Fruit fly (Drosophila melanogaster): ENCODE results near the gene pon.

The pon gene

DNA sequence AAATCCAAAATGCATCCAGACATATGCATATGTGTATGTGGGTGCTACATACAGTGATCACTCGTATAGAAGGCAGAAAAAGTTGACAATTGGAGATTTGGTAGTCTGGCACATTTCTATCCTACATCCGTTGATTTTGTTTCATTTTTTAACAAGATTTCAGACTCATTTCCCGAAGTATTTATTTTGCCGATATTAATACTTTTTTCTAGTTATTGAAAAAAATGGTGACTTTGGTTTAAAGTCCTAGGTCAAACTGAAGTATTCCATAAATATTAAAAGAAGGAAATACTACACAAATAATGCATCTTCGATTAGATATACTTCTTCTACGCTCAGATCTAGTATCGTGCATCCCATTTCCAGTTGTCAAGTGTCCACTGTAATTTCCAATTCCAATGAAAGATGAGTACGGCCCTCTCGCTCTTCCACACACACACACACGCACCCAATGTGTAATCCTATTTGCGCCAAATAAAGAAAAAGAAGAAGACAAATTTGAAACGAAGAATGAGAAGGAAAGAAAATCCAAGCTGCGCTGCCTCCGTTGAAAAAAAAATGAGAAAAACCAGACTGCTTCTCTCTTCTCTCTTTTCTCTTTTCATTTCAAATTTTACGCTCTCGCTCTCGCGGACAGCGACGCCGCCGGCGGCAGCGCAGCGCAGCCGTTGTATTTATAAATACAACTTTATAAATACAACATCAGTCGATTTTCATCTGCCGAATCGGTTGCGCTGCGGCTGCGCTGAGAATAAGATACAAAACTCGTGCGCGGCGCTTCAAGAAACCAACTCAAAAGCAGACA, 19.1 kb upstream of the pon start, which contains the start of gene peb:
Gene peb (plus strand): TSS at position 700 of the 805 bp plus-strand sequence.
- TF ChIP-seq CG13204 (GFP tag; optimal IDR thresholded peaks at IDR 0.05) (peak; percentile 32), CG8159 (tag; optimal IDR thresholded peaks at IDR 0.05) (peak; percentile 12), rn (GFP tag; IDR thresholded peaks at IDR 0.05) (no peak), CG4496 (GFP tag; IDR thresholded peaks at IDR 0.05) (peak; percentile 63; the same call in 2 of the 3 replicates), CG15710 (tag; optimal IDR thresholded peaks at IDR 0.05) (no peak), CG12605 (GFP tag; IDR thresholded peaks at IDR 0.05) (peak; percentile 71), CG8301 (tag; optimal IDR thresholded peaks at IDR 0.05) (no peak), CG9948 (tag; optimal IDR thresholded peaks at IDR 0.05) (no peak), CG34367 (tag; optimal IDR thresholded peaks at IDR 0.05) (peak; percentile 4), Pif1B (GFP tag; optimal IDR thresholded peaks at IDR 0.05) (peak; percentile 12), CG32121 (GFP tag; IDR thresholded peaks at IDR 0.05) (no peak), CG10348 (GFP tag; IDR thresholded peaks at IDR 0.05) (no peak), CG17806 (tag; optimal IDR thresholded peaks at IDR 0.05) (no peak), CG14655 (GFP tag; optimal IDR thresholded peaks at IDR 0.05) (peak; percentile 33), D1 (tag; optimal IDR thresholded peaks at IDR 0.05) (no peak), EcR (GFP tag; optimal IDR thresholded peaks at IDR 0.05) (peak; percentile 27), gl (tag; optimal IDR thresholded peaks at IDR 0.05) (peak; percentile 47), Ets98B (GFP tag; IDR thresholded peaks at IDR 0.05) (peak; percentile 60), fd96Ca (GFP tag; IDR thresholded peaks at IDR 0.05) (peak; percentile 34; the same call in 2 of the 3 replicates), Pif1A (GFP tag; optimal IDR thresholded peaks at IDR 0.05) (peak; percentile 7), Snoo (tag; optimal IDR thresholded peaks at IDR 0.05) (peak; percentile 54)

DNA sequence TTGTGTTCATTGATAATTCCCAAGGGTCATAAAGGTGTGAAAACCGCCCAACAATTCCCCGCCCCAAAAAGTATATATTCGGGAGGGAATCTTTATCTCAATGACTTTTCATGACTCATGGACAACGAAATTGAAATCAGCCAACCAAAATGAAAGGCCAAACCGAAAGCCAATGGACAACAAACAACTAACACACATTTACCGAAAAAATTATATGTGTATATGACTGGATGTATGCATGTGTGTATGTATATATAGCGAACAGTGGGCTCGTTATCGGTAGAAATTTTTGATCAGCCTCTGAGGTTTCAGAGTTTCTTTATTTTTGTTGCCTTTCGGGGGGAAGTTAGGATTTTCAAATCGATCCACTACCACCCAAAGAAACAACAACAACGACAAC, 17.2 kb upstream of the pon start:
- TF ChIP-seq CG15710 (tag; optimal IDR thresholded peaks at IDR 0.05) = no peak
- no peak for TF ChIP-seq CG9948 (tag; optimal IDR thresholded peaks at IDR 0.05)
- no peak for TF ChIP-seq EcR (GFP tag; optimal IDR thresholded peaks at IDR 0.05)
- TF ChIP-seq CG8159 (tag; optimal IDR thresholded peaks at IDR 0.05) = no peak
- no peak for TF ChIP-seq CG13204 (GFP tag; optimal IDR thresholded peaks at IDR 0.05)
- TF ChIP-seq CG32121 (GFP tag; IDR thresholded peaks at IDR 0.05) = no peak
- TF ChIP-seq gl (tag; optimal IDR thresholded peaks at IDR 0.05) = no peak

DNA sequence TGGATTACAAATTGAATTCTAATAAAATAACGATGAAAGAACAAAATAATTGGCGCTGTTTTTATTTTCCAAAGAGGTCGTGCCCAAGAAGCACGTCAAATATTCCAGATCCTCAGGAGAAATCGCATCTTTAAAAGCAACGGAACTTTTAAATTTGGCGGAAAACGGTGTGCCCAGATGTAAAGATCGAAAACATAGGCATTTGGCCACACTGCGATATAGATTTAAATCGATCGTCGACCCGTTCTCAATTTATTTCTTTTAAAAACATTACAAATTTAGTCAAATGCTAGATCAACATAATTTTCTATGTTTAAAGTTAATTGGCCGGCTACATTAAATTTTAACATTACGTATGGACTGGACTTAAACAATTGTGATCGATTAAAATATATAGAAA, 9.0 kb upstream of the pon start:
- TF ChIP-seq CG10348 (GFP tag; IDR thresholded peaks at IDR 0.05) (no peak), CG14655 (GFP tag; optimal IDR thresholded peaks at IDR 0.05) (no peak), Pif1B (GFP tag; optimal IDR thresholded peaks at IDR 0.05) (no peak), CG4496 (GFP tag; IDR thresholded peaks at IDR 0.05) (no peak)

DNA sequence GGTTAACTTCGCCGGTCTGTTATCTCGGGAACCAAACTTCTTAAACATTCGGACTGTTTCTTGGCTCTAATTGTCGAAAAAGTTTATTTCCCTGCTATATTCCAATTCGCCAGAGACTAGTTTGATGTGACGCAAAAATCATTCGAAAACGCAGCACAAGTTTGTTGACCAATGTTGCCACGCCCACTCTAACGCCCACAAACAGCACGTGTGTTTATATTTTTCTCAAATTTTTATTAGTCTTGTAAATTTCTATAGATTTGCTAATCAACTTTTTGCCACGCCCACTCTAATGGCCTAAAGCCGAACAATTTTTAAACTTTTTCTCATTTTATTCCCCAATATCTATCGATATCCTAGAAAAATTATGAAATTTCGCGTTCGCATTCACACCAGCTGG, 5.3 kb upstream of the pon start, which contains the start of gene Alms1b:
Gene Alms1b (minus strand): TSS at position 101 of the 400 bp plus-strand sequence.
- TF ChIP-seq CG34367 (tag; optimal IDR thresholded peaks at IDR 0.05) = no peak
- TF ChIP-seq Snoo (tag; optimal IDR thresholded peaks at IDR 0.05) = no peak
- TF ChIP-seq CG14655 (GFP tag; optimal IDR thresholded peaks at IDR 0.05) = no peak
- no peak for TF ChIP-seq CG12605 (GFP tag; IDR thresholded peaks at IDR 0.05)

DNA sequence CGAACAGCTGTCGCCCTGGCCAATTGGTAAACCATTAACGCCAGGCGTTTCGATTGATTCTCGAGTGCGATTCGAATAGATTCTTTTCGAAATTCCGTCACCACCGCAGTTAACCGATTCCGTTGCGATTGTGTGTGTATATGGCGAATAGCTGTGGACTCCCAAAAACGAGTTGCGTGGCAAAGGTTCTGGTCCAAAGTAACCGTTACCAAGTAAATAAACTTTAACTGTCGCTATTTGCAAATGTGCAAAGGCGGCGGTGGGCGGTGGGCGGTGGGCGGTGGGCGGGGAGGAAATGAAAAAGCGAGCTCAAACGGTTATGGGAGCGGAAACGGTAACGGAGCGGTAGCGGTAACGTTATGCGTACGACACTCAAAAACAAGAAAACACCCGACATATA, 7.8 kb downstream of the pon start, which contains the start of gene CG3081:
Gene CG3081 (minus strand): TSS at position 101 of the 400 bp plus-strand sequence.
- TF ChIP-seq CG34367 (tag; optimal IDR thresholded peaks at IDR 0.05) = no peak
- no peak for TF ChIP-seq CG8301 (tag; optimal IDR thresholded peaks at IDR 0.05)
- TF ChIP-seq Pif1A (GFP tag; optimal IDR thresholded peaks at IDR 0.05) = no peak
- TF ChIP-seq D1 (tag; optimal IDR thresholded peaks at IDR 0.05) = no peak
- TF ChIP-seq CG12605 (GFP tag; IDR thresholded peaks at IDR 0.05) = no peak
- TF ChIP-seq CG14655 (GFP tag; optimal IDR thresholded peaks at IDR 0.05) = no peak
- no peak for TF ChIP-seq gl (tag; optimal IDR thresholded peaks at IDR 0.05)
- no peak for TF ChIP-seq CG15710 (tag; optimal IDR thresholded peaks at IDR 0.05)
- no peak for TF ChIP-seq Snoo (tag; optimal IDR thresholded peaks at IDR 0.05)
- no peak for TF ChIP-seq rn (GFP tag; IDR thresholded peaks at IDR 0.05)
- no peak for TF ChIP-seq CG32121 (GFP tag; IDR thresholded peaks at IDR 0.05)
- no peak for TF ChIP-seq fd96Ca (GFP tag; IDR thresholded peaks at IDR 0.05)
- no peak for TF ChIP-seq EcR (GFP tag; optimal IDR thresholded peaks at IDR 0.05)
- TF ChIP-seq Pif1B (GFP tag; optimal IDR thresholded peaks at IDR 0.05) = no peak
- TF ChIP-seq CG13204 (GFP tag; optimal IDR thresholded peaks at IDR 0.05) = no peak

DNA sequence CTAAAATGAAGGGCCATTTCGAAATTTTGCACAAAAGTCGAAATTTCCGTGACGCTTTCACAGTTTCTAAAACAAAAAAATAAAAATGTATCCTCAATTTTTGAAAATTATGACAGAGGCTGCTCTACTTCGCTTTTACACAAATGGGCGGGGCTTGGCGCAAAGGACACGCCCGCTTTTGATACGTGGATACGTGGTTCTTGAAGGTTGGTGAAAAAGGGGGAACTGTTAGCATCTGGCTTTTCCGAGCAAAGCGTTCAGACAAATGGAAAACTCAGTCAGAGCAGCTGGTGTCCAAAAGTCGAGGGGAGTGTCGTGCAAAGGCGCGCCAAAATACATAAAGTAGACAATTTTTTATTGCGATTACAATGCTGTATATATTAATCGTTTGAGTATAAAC, 8.7 kb downstream of the pon start, which contains the start of gene CG3062:
Gene CG3062 (minus strand): TSS at position 101 of the 400 bp plus-strand sequence.
- no peak for TF ChIP-seq CG9948 (tag; optimal IDR thresholded peaks at IDR 0.05)
- no peak for TF ChIP-seq gl (tag; optimal IDR thresholded peaks at IDR 0.05)
- TF ChIP-seq CG12605 (GFP tag; IDR thresholded peaks at IDR 0.05) = no peak
- no peak for TF ChIP-seq fd96Ca (GFP tag; IDR thresholded peaks at IDR 0.05)
- no peak for TF ChIP-seq Ets98B (GFP tag; IDR thresholded peaks at IDR 0.05)
- TF ChIP-seq rn (GFP tag; IDR thresholded peaks at IDR 0.05) = no peak
- no peak for TF ChIP-seq CG4496 (GFP tag; IDR thresholded peaks at IDR 0.05)
- no peak for TF ChIP-seq CG8301 (tag; optimal IDR thresholded peaks at IDR 0.05)
- no peak for TF ChIP-seq EcR (GFP tag; optimal IDR thresholded peaks at IDR 0.05)

Data from whole organism, pupa.